Worm (Caenorhabditis elegans): Measurements from ENCODE around the gene nduv-2.

The nduv-2 gene

DNA sequence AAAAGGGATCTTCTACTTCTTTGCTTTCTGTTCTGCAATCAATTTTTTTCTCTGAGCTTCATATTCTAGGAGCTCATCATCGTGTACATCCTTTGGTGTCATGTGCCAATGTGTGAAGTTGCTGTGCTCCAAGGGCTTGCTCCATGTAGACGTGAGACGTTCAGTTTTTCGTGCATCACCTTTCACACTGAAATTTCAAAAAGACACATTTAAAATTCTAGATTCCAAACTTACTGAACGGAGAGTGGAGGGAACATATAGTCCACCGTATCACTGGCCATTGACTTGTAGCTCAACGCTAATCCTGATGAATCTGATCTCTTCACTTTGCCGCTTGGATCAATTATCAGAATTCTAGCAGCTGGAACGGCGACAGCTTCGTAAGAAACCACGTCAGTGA, 25.4 kb upstream of the nduv-2 start:
- TF ChIP-seq unc-62 (GFP tag; optimal IDR thresholded peaks at IDR 0.05 in 1 of 2) = peak in 1 of 2 experiments; percentile 96
- TF ChIP-seq unc-62 (tag; optimal IDR thresholded peaks at IDR 0.05) = no peak
- TF ChIP-seq tag-97 (GFP tag; IDR thresholded peaks at IDR 0.05) = no peak
- 0 out of 2 replicates have a peak, but pooled peaks have one; percentile 10 for TF ChIP-seq zfp-3 (GFP tag; conservative IDR thresholded peaks at IDR 0.05)
- no peak for TF ChIP-seq aha-1 (tag)
- no peak for TF ChIP-seq mep-1 (tag; optimal IDR thresholded peaks at IDR 0.05)
- TF ChIP-seq saeg-2 (GFP tag; IDR thresholded peaks at IDR 0.05) = no peak
- TF ChIP-seq daf-8 (GFP tag; IDR thresholded peaks at IDR 0.05) = no peak
- TF ChIP-seq ceh-32 (tag; optimal IDR thresholded peaks at IDR 0.05; ENCODE audit: poor library complexity) = no peak
- no peak for TF ChIP-seq zfp-2 (tag; optimal IDR thresholded peaks at IDR 0.05)
- no peak for TF ChIP-seq fkh-10 (GFP tag; optimal IDR thresholded peaks at IDR 0.05)
- 0 out of 2 replicates have a peak, but pooled peaks have one; percentile 11 for TF ChIP-seq hmg-1.1 (GFP tag; IDR thresholded peaks at IDR 0.05)
- TF ChIP-seq F37D6.2 (tag; optimal IDR thresholded peaks at IDR 0.05) = no peak

DNA sequence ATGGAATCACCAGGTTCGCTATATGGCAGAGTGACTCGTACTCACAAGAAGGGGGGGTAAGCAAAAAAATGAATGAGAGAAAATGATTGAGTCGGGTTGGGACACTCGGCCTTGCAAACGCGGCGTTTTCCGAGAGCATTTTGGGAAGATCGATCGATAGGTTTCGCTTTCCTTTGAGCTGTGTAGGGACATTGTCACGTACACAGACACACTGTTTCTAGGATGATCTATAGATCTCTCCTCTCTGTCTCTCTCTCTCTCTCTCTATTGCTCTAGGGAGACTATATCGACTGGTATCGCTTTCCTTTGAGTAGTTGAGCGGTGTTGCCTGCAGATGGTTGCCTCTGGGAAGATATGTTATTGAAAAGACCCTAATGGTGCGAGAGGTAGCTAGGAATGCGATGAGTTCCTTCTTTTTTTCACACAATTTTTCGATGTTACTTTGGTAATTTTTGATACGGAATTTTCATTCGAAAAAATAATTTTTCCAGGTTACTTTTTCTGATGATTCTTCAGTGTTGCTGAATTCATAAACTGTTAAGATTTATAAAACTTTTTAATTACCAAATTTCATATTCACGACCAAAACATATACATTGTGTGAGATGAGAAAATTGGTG, 24.5 kb upstream of the nduv-2 start, which contains the start of gene H37A05.4:
Gene H37A05.4 (minus strand): TSS at position 51 of the 620 bp plus-strand sequence.
- TF ChIP-seq nhr-237 (tag; optimal IDR thresholded peaks at IDR 0.05) (no peak), ztf-7 (tag; optimal IDR thresholded peaks at IDR 0.05) (no peak), madf-5 (GFP tag; IDR thresholded peaks at IDR 0.05) (peak in 1 of 2 experiments; percentile 78; a peak in 1 of 4 replicates), unc-39 (tag; optimal IDR thresholded peaks at IDR 0.05) (no peak), ceh-20 (GFP tag; IDR thresholded peaks at IDR 0.05) (peak; percentile 60; the same call in 1 of the 2 replicates), lir-3 (tag; optimal IDR thresholded peaks at IDR 0.05) (no peak), nhr-42 (GFP tag; IDR thresholded peaks at IDR 0.05) (no peak), duxl-1 (tag; optimal IDR thresholded peaks at IDR 0.05; ENCODE audit: poor library complexity) (peak; percentile 84), mxl-3 (GFP tag; optimal IDR thresholded peaks at IDR 0.05) (peak; percentile 5), mdt-29 (GFP tag; IDR thresholded peaks at IDR 0.05) (peak; percentile 18; the same call in 1 of the 2 replicates), spr-1 (tag; optimal IDR thresholded peaks at IDR 0.05) (peak; percentile 8), ctbp-1 (GFP tag; IDR thresholded peaks at IDR 0.05) (0 out of 2 replicates have a peak, but pooled peaks have one; percentile 36), nhr-77 (tag; optimal IDR thresholded peaks at IDR 0.05) (no peak), nhr-76 (tag; optimal IDR thresholded peaks at IDR 0.05) (no peak), ZK337.2 (GFP tag; IDR thresholded peaks at IDR 0.05) (no peak), daf-16 (GFP tag; optimal IDR thresholded peaks at IDR 0.05) (no peak), daf-16 (tag; optimal IDR thresholded peaks at IDR 0.05) (no peak), ama-1 (optimal IDR thresholded peaks at IDR 0.05) (peak; percentile 68), zip-11 (GFP tag; IDR thresholded peaks at IDR 0.05) (no peak), daf-19 (GFP tag; conservative IDR thresholded peaks at IDR 0.05) (no peak), set-16 (GFP tag; IDR thresholded peaks at IDR 0.05) (no peak), mep-1 (tag; optimal IDR thresholded peaks at IDR 0.05) (peak; percentile 91), arid-1 (GFP tag; conservative IDR thresholded peaks at IDR 0.05) (peak; percentile 42; the same call in 1 of the 2 replicates), aly-2 (tag; optimal IDR thresholded peaks at IDR 0.05) (no peak), saeg-2 (GFP tag; IDR thresholded peaks at IDR 0.05) (no peak), ceh-28 (tag; optimal IDR thresholded peaks at IDR 0.05) (no peak), ceh-44 (GFP tag; IDR thresholded peaks at IDR 0.05) (no peak), hlh-11 (tag; optimal IDR thresholded peaks at IDR 0.05) (peak; percentile 23), ceh-32 (tag; optimal IDR thresholded peaks at IDR 0.05; ENCODE audit: poor library complexity) (no peak), vab-7 (GFP tag; IDR thresholded peaks at IDR 0.05) (no peak; the same call in none of the 2 replicates), F10B5.3 (tag; optimal IDR thresholded peaks at IDR 0.05) (no peak), hif-1 (tag; optimal IDR thresholded peaks at IDR 0.05) (peak in 1 of 2 experiments; percentile 26), ztf-11 (tag; optimal IDR thresholded peaks at IDR 0.05) (no peak), T20F7.1 (GFP tag; optimal IDR thresholded peaks at IDR 0.05) (no peak), T26A8.4 (GFP tag; IDR thresholded peaks at IDR 0.05) (peak; percentile 50; the same call in 1 of the 2 replicates), Y48G9A.11 (GFP tag; IDR thresholded peaks at IDR 0.05) (peak; percentile 50; the same call in 1 of the 2 replicates), unc-62 (GFP tag; optimal IDR thresholded peaks at IDR 0.05 in 1 of 2) (peak in 1 of 2 experiments; percentile 56), unc-62 (tag; optimal IDR thresholded peaks at IDR 0.05) (no peak), lin-15B (tag; optimal IDR thresholded peaks at IDR 0.05) (no peak), F37D6.2 (tag; optimal IDR thresholded peaks at IDR 0.05) (no peak), dmd-9 (GFP tag; IDR thresholded peaks at IDR 0.05) (no peak), lin-29 (GFP tag; IDR thresholded peaks at IDR 0.05) (no peak)

Measured in whole organism, L4 larva.